Fruit fly (Drosophila melanogaster) whole organism, embryonic: ENCODE data around the gene fkh.

Source experiments
- ATbp ChIP-seq: fragments of 200-800 bp; sonication (Bioruptor generic); optimal IDR thresholded peaks from 2 replicates; lab custom pipeline; 2017; ENCODE audit warnings: missing biosample characterization, mild to moderate bottlenecking, missing genetic modification characterization, missing genetic modification reagents
- Asciz ChIP-seq: fragments of 200-800 bp; sonication (Bioruptor generic); optimal IDR thresholded peaks from 2 replicates; lab custom pipeline; 2017; ENCODE audit warnings: missing biosample characterization, mild to moderate bottlenecking, missing genetic modification characterization, missing genetic modification reagents
- Atf3 ChIP-seq: fragments of 200-800 bp; sonication (Bioruptor generic); optimal IDR thresholded peaks from 3 replicates; lab custom pipeline; 2016; ENCODE audit warnings: missing biosample characterization, missing genetic modification characterization
- BEAF-32 ChIP-seq: fragments of 200-800 bp; sonication (Bioruptor generic); optimal IDR thresholded peaks from 3 replicates; lab custom pipeline; 2017; ENCODE audit warnings: missing biosample characterization, missing genetic modification characterization, mild to moderate bottlenecking, moderate library complexity, missing genetic modification reagents
- Bteb2 ChIP-seq: fragments of 200-800 bp; sonication (Bioruptor generic); optimal IDR thresholded peaks from 2 replicates; lab custom pipeline; 2016; ENCODE audit warnings: missing biosample characterization, missing genetic modification characterization
- CG10565 ChIP-seq: fragments of 200-800 bp; sonication (Bioruptor generic); optimal IDR thresholded peaks from 3 replicates; lab custom pipeline; 2016; ENCODE audit warnings: missing biosample characterization, mild to moderate bottlenecking, missing genetic modification characterization
- CG12071 ChIP-seq: fragments of 200-800 bp; sonication (Bioruptor generic); optimal IDR thresholded peaks from 3 replicates; lab custom pipeline; 2018; ENCODE audit warnings: missing biosample characterization, mild to moderate bottlenecking, missing genetic modification characterization
- CG13287 ChIP-seq: fragments of 200-800 bp; sonication (Bioruptor generic); IDR thresholded peaks from 2 replicates; pipeline ENCODE4 v1.3.6; 2022; ENCODE audit warnings: missing biosample characterization, missing genetic modification characterization; ENCODE audit not compliant: partially characterized antibody
- CG14441 ChIP-seq: fragments of 200-800 bp; sonication (Bioruptor generic); IDR thresholded peaks from 2 replicates; pipeline ENCODE4 v1.3.6; 2022; ENCODE audit warnings: missing biosample characterization, missing genetic modification characterization
- CG14860 ChIP-seq: fragments of 200-800 bp; sonication (Bioruptor generic); IDR thresholded peaks from 3 replicates; pipeline ENCODE4 v1.3.6; 2022; ENCODE audit warnings: missing biosample characterization, missing genetic modification characterization; ENCODE audit not compliant: partially characterized antibody
- CG17359 ChIP-seq: fragments of 200-800 bp; sonication (Bioruptor generic); optimal IDR thresholded peaks from 3 replicates; lab custom pipeline; 2018; ENCODE audit warnings: missing biosample characterization, mild to moderate bottlenecking, missing genetic modification characterization, moderate library complexity
- CG17829 ChIP-seq: fragments of 200-800 bp; optimal IDR thresholded peaks from 2 replicates; lab custom pipeline; 2019; ENCODE audit warnings: missing biosample characterization, mild to moderate bottlenecking, missing genetic modification characterization, moderate library complexity
- CG1832 ChIP-seq: fragments of 200-800 bp; sonication (Bioruptor generic); optimal IDR thresholded peaks from 2 replicates; lab custom pipeline; 2017; ENCODE audit warnings: missing biosample characterization, mild to moderate bottlenecking, missing genetic modification characterization, inconsistent platforms
- CG2116 ChIP-seq: fragments of 200-800 bp; sonication (Bioruptor generic); optimal IDR thresholded peaks from 3 replicates; lab custom pipeline; 2018; ENCODE audit warnings: missing biosample characterization, mild to moderate bottlenecking, missing genetic modification characterization
- CG2202 ChIP-seq: fragments of 200-800 bp; sonication (Bioruptor generic); optimal IDR thresholded peaks from 2 replicates; lab custom pipeline; 2018; ENCODE audit warnings: missing biosample characterization, mild to moderate bottlenecking, missing genetic modification characterization
- CG2889 ChIP-seq: fragments of 200-800 bp; sonication (Bioruptor generic); IDR thresholded peaks from 3 replicates; pipeline ENCODE4 v1.3.6; 2022; ENCODE audit warnings: missing biosample characterization, missing genetic modification characterization
- CG4617 ChIP-seq: fragments of 200-800 bp; sonication (Bioruptor generic); optimal IDR thresholded peaks from 3 replicates; lab custom pipeline; 2016; ENCODE audit warnings: missing biosample characterization, missing genetic modification characterization, borderline replicate concordance
- CG6175 ChIP-seq: fragments of 200-800 bp; sonication (Bioruptor generic); IDR thresholded peaks from 3 replicates; pipeline ENCODE4 v1.3.6; 2022; ENCODE audit warnings: missing biosample characterization, missing genetic modification characterization
- CG9797 ChIP-seq: fragments of 200-800 bp; sonication (Bioruptor generic); optimal IDR thresholded peaks from 3 replicates; lab custom pipeline; 2018; ENCODE audit warnings: missing biosample characterization, mild to moderate bottlenecking, missing genetic modification characterization
- CTCF ChIP-seq: fragments of 200-800 bp; sonication (Bioruptor generic); optimal IDR thresholded peaks from 2 replicates; lab custom pipeline; 2017; ENCODE audit warnings: missing biosample characterization, mild to moderate bottlenecking, missing genetic modification characterization, moderate library complexity
- CkIIα-i1 ChIP-seq: fragments of 200-800 bp; sonication (Bioruptor generic); IDR thresholded peaks from 2 replicates; pipeline ENCODE4 v1.3.6; 2022; ENCODE audit warnings: missing biosample characterization, missing genetic modification characterization
- Dll ChIP-seq: fragments of 200-800 bp; sonication (Bioruptor generic); IDR thresholded peaks from 4 replicates; pipeline ENCODE4 v1.3.6; 2022; ENCODE audit warnings: missing biosample characterization, missing genetic modification characterization; ENCODE audit not compliant: partially characterized antibody
- Dp ChIP-seq: fragments of 200-800 bp; sonication (Bioruptor generic); optimal IDR thresholded peaks from 2 replicates; lab custom pipeline; 2018; ENCODE audit warnings: missing biosample characterization, mild to moderate bottlenecking, missing genetic modification characterization, moderate library complexity
- E2f1 ChIP-seq: fragments of 200-800 bp; sonication (Bioruptor generic); IDR thresholded peaks from 2 replicates; pipeline ENCODE4 v1.3.6; 2022; ENCODE audit warnings: missing biosample characterization, missing genetic modification characterization
- HmgZ ChIP-seq: fragments of 200-800 bp; sonication (Bioruptor generic); optimal IDR thresholded peaks from 2 replicates; lab custom pipeline; 2018; ENCODE audit warnings: missing biosample characterization, mild to moderate bottlenecking, missing genetic modification characterization
- Meics ChIP-seq: fragments of 200-800 bp; sonication (Bioruptor generic); optimal IDR thresholded peaks from 2 replicates; lab custom pipeline; 2017; ENCODE audit warnings: missing biosample characterization, mild to moderate bottlenecking, missing genetic modification characterization
- Ravus ChIP-seq: fragments of 200-800 bp; sonication (Bioruptor generic); IDR thresholded peaks from 2 replicates; pipeline ENCODE4 v1.3.6; 2022; ENCODE audit warnings: missing biosample characterization, missing genetic modification characterization
- YL-1 ChIP-seq: fragments of 200-800 bp; sonication (Bioruptor generic); optimal IDR thresholded peaks from 3 replicates; lab custom pipeline; 2017; ENCODE audit warnings: missing biosample characterization, mild to moderate bottlenecking, missing genetic modification characterization
- amos ChIP-seq: fragments of 200-800 bp; sonication (Bioruptor generic); IDR thresholded peaks from 2 replicates; pipeline ENCODE4 v1.3.6; 2022; ENCODE audit warnings: missing biosample characterization, missing genetic modification characterization; ENCODE audit not compliant: partially characterized antibody
- crp ChIP-seq, 2 experiments: fragments of 200-800 bp; sonication (Bioruptor generic); optimal IDR thresholded peaks; 2 replicates in 1 of 2; 3 replicates in 1 of 2; lab custom pipeline; 2017; ENCODE audit warnings: missing biosample characterization in 2 of 2, missing genetic modification characterization in 2 of 2, mild to moderate bottlenecking in 1 of 2, moderate library complexity in 1 of 2
- disco-r ChIP-seq: fragments of 200-800 bp; sonication (Bioruptor generic); optimal IDR thresholded peaks from 2 replicates; lab custom pipeline; 2016; ENCODE audit warnings: missing biosample characterization, missing genetic modification characterization
- ems ChIP-seq: fragments of 200-800 bp; sonication (Bioruptor generic); optimal IDR thresholded peaks from 3 replicates; lab custom pipeline; 2016; ENCODE audit warnings: missing biosample characterization, missing genetic modification characterization
- exex ChIP-seq: fragments of 200-800 bp; sonication (Bioruptor generic); optimal IDR thresholded peaks from 4 replicates; lab custom pipeline; 2018; ENCODE audit warnings: missing biosample characterization, mild to moderate bottlenecking, missing genetic modification characterization, moderate library complexity
- fd64A ChIP-seq: fragments of 200-800 bp; sonication (Bioruptor generic); optimal IDR thresholded peaks from 3 replicates; lab custom pipeline; 2018; ENCODE audit warnings: missing biosample characterization, mild to moderate bottlenecking, missing genetic modification characterization
- fd96Cb ChIP-seq: fragments of 200-800 bp; sonication (Bioruptor generic); optimal IDR thresholded peaks from 2 replicates; lab custom pipeline; 2018; ENCODE audit warnings: missing biosample characterization, mild to moderate bottlenecking, missing genetic modification characterization, moderate library complexity
- fru ChIP-seq: fragments of >200 bp; optimal IDR thresholded peaks from 2 replicates; lab custom pipeline; 2017
- gro ChIP-seq: fragments of 200-800 bp; sonication (Bioruptor generic); optimal IDR thresholded peaks from 2 replicates; lab custom pipeline; 2016; ENCODE audit warnings: missing biosample characterization, missing genetic modification characterization
- knrl ChIP-seq: fragments of 200-800 bp; sonication (Bioruptor generic); IDR thresholded peaks from 3 replicates; pipeline ENCODE4 v1.3.6; 2022; ENCODE audit warnings: missing biosample characterization, missing genetic modification characterization; ENCODE audit not compliant: partially characterized antibody
- nau ChIP-seq: fragments of 200-800 bp; sonication (Bioruptor generic); optimal IDR thresholded peaks from 3 replicates; lab custom pipeline; 2017; ENCODE audit warnings: missing biosample characterization, mild to moderate bottlenecking, missing genetic modification characterization, missing genetic modification reagents
- nmo ChIP-seq: fragments of 200-800 bp; sonication (Bioruptor generic); optimal IDR thresholded peaks from 2 replicates; lab custom pipeline; 2018; ENCODE audit warnings: missing biosample characterization, mild to moderate bottlenecking, missing genetic modification characterization, moderate library complexity
- pho ChIP-seq: fragments of 200-800 bp; sonication (Bioruptor generic); optimal IDR thresholded peaks from 2 replicates; lab custom pipeline; 2016; ENCODE audit warnings: missing biosample characterization, missing genetic modification characterization
- phol ChIP-seq: fragments of 200-800 bp; sonication (Bioruptor generic); optimal IDR thresholded peaks from 3 replicates; lab custom pipeline; 2018; ENCODE audit warnings: missing biosample characterization, mild to moderate bottlenecking, missing genetic modification characterization, moderate library complexity
- pita ChIP-seq: fragments of 200-800 bp; sonication (Bioruptor generic); optimal IDR thresholded peaks from 2 replicates; lab custom pipeline; 2017; ENCODE audit warnings: missing biosample characterization, mild to moderate bottlenecking, missing genetic modification characterization
- sima ChIP-seq: fragments of 200-800 bp; sonication (Bioruptor generic); optimal IDR thresholded peaks from 2 replicates; lab custom pipeline; 2016; ENCODE audit warnings: missing biosample characterization, missing genetic modification characterization
- slbo ChIP-seq: fragments of 200-800 bp; sonication (Bioruptor generic); IDR thresholded peaks from 2 replicates; pipeline ENCODE4 v1.3.6; 2022; ENCODE audit warnings: missing biosample characterization, missing genetic modification characterization
- sqz ChIP-seq: fragments of 200-800 bp; sonication (Bioruptor generic); optimal IDR thresholded peaks from 3 replicates; lab custom pipeline; 2018; ENCODE audit warnings: missing biosample characterization, mild to moderate bottlenecking, missing genetic modification characterization
- stwl ChIP-seq: fragments of 200-800 bp; sonication (Bioruptor generic); optimal IDR thresholded peaks from 3 replicates; lab custom pipeline; 2018; ENCODE audit warnings: missing biosample characterization, mild to moderate bottlenecking, missing genetic modification characterization, moderate library complexity
- tin ChIP-seq: fragments of 200-800 bp; sonication (Bioruptor generic); optimal IDR thresholded peaks from 3 replicates; lab custom pipeline; 2016; ENCODE audit warnings: missing biosample characterization, missing genetic modification characterization
- trem ChIP-seq: fragments of 200-800 bp; optimal IDR thresholded peaks from 3 replicates; lab custom pipeline; 2019; ENCODE audit warnings: missing biosample characterization, mild to moderate bottlenecking, missing genetic modification characterization, moderate library complexity
- vnd ChIP-seq: fragments of 200-800 bp; sonication (Bioruptor generic); IDR thresholded peaks from 3 replicates; pipeline ENCODE4 v1.3.6; 2022; ENCODE audit warnings: missing biosample characterization, missing genetic modification characterization; ENCODE audit not compliant: partially characterized antibody
- zf30C ChIP-seq: fragments of 200-800 bp; sonication (Bioruptor generic); optimal IDR thresholded peaks from 3 replicates; lab custom pipeline; 2018; ENCODE audit warnings: missing biosample characterization, mild to moderate bottlenecking, missing genetic modification characterization

fkh gene

dm6 chr3R:28605835-28606234, 20.8 kb upstream of the fkh start, which contains the start of gene CG9986 (continued):
- TF ChIP-seq fru (no peak), CG17829 (tag; lab: Kevin White, UChicago) (peak; percentile 33), nmo (peak; percentile 31), Atf3 (GFP tag; lab: Kevin White, UChicago) (no peak), CG9797 (GFP tag; lab: Kevin White, UChicago) (peak; percentile 55), Ravus (no peak), exex (tag; lab: Kevin White, UChicago) (no peak), Meics (GFP tag; lab: Kevin White, UChicago) (no peak), crp (GFP tag; optimal IDR thresholded peaks at IDR 0.05; lab: Kevin White, UChicago) (peak in 1 of 2 experiments; percentile 44), CG14860 (GFP tag; lab: Robert Waterston, UW) (no peak), YL-1 (GFP tag; lab: Kevin White, UChicago) (peak; percentile 86), CG1832 (GFP tag; lab: Kevin White, UChicago) (no peak), CG10565 (no peak), pita (GFP tag; lab: Kevin White, UChicago) (peak; percentile 59), fd64A (GFP tag; lab: Kevin White, UChicago) (no peak), Asciz (GFP tag; lab: Kevin White, UChicago) (no peak), CG2116 (GFP tag; lab: Kevin White, UChicago) (peak; percentile 20), sima (GFP tag; lab: Kevin White, UChicago) (no peak), gro (GFP tag; lab: Kevin White, UChicago) (no peak), nau (GFP tag; lab: Kevin White, UChicago) (no peak), Dp (peak; percentile 67), disco-r (GFP tag; lab: Kevin White, UChicago) (no peak), Dll (0 out of 4 replicates have a peak, but pooled peaks have one; percentile 16), Bteb2 (GFP tag; lab: Kevin White, UChicago) (no peak), CG2889 (no peak), CG2202 (tag; lab: Kevin White, UChicago) (no peak), stwl (tag; lab: Kevin White, UChicago) (peak; percentile 54), CkIIα-i1 (no peak), CTCF (GFP tag; lab: Kevin White, UChicago) (peak; percentile 69), E2f1 (GFP tag; lab: Robert Waterston, UW) (no peak), ATbp (no peak), fd96Cb (no peak), amos (GFP tag; lab: Robert Waterston, UW) (peak; percentile 31; the same call in 1 of the 2 replicates), zf30C (GFP tag; lab: Kevin White, UChicago) (peak; percentile 88), BEAF-32 (GFP tag; lab: Kevin White, UChicago) (peak; percentile 51), trem (tag; lab: Kevin White, UChicago) (peak; percentile 18), phol (tag; lab: Kevin White, UChicago) (peak; percentile 43), sqz (GFP tag; lab: Kevin White, UChicago) (no peak), knrl (GFP tag; lab: Robert Waterston, UW) (peak; percentile 41; the same call in 1 of the 3 replicates), CG12071 (GFP tag; lab: Kevin White, UChicago) (no peak), vnd (GFP tag; lab: Robert Waterston, UW) (no peak), pho (GFP tag; lab: Kevin White, UChicago) (no peak), HmgZ (peak; percentile 13), tin (GFP tag; lab: Kevin White, UChicago) (no peak), CG13287 (GFP tag; lab: Robert Waterston, UW) (peak; percentile 26; the same call in 1 of the 2 replicates), CG6175 (GFP tag; lab: Robert Waterston, UW) (no peak), CG4617 (GFP tag; lab: Kevin White, UChicago) (no peak), ems (GFP tag; lab: Kevin White, UChicago) (no peak), CG17359 (tag; lab: Kevin White, UChicago) (no peak), CG14441 (no peak), slbo (GFP tag; lab: Robert Waterston, UW) (no peak)
